Fruit fly (Drosophila melanogaster) whole organism, embryonic: ENCODE data around the gene CG12147.

ENCODE experiments used
- CG11085 ChIP-seq: fragments of 200-800 bp; sonication (Bioruptor generic); IDR thresholded peaks from 2 replicates; pipeline ENCODE4 v1.3.6; 2022; ENCODE audit warnings: missing biosample characterization, missing genetic modification characterization
- CG7928 ChIP-seq: fragments of 200-800 bp; sonication (Bioruptor generic); optimal IDR thresholded peaks from 2 replicates; lab custom pipeline; 2017; ENCODE audit warnings: missing biosample characterization, mild to moderate bottlenecking, missing genetic modification characterization
- Vsx1 ChIP-seq: fragments of 200-800 bp; sonication (Bioruptor generic); optimal IDR thresholded peaks from 2 replicates; lab custom pipeline; 2017; ENCODE audit warnings: missing biosample characterization, mild to moderate bottlenecking, missing genetic modification characterization, missing genetic modification reagents
- amos ChIP-seq: fragments of 200-800 bp; sonication (Bioruptor generic); IDR thresholded peaks from 2 replicates; pipeline ENCODE4 v1.3.6; 2022; ENCODE audit warnings: missing biosample characterization, missing genetic modification characterization; ENCODE audit not compliant: partially characterized antibody
- ranshi ChIP-seq: fragments of 200-800 bp; sonication (Bioruptor generic); IDR thresholded peaks from 2 replicates; pipeline ENCODE4 v1.3.6; 2022; ENCODE audit warnings: missing biosample characterization, missing genetic modification characterization

DNA sequence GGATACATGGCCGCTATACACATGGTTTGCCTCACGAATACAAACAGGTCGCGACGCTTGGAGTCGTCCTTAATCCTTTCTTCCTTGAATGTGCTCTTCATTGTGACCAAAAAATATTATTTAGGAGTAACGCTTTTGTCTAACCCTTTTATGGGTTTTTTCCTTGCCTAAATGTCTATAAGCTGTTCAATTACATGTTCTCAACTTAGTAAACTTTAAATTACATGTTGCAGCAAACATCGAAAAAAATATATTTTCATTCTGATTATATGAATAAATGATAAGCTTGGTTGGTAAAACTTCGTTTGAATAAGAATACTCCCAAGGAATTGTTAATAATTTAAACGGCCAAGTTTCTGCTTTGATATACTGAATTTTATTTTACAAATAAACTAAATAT lies 28.0 kb downstream of the CG12147 start, which contains the start of gene Or83a:
- TF ChIP-seq CG11085 (no peak), ranshi (GFP tag; lab: Robert Waterston, UW) (no peak), amos (GFP tag; lab: Robert Waterston, UW) (no peak), CG7928 (GFP tag; lab: Kevin White, UChicago) (no peak), Vsx1 (GFP tag; lab: Kevin White, UChicago) (no peak)
